Worm (Caenorhabditis elegans) whole organism, young adult: ENCODE results near the gene mut-15.
A peak's percentile ranks its signal among the peaks of the same experiment; 100 is the strongest.

Experiments
- C06A6.2 ChIP-seq: fragments of 200-800 bp; sonication (Bioruptor generic); conservative IDR thresholded peaks from 2 replicates; pipeline ENCODE4 v1.3.6; 2022; ENCODE audit warnings: missing genetic modification characterization, missing compliant biosample characterization
- Y53F4B.3 ChIP-seq: fragments of 200-800 bp; sonication (Bioruptor generic); IDR thresholded peaks from 2 replicates; pipeline ENCODE4 v1.3.6; 2022; ENCODE audit warnings: missing genetic modification reagents, missing genetic modification characterization, missing compliant biosample characterization
- Y95B8A.8 ChIP-seq: fragments of 200-800 bp; sonication (Bioruptor generic); IDR thresholded peaks from 2 replicates; pipeline ENCODE4 v1.3.6; 2022; ENCODE audit warnings: missing genetic modification reagents, missing genetic modification characterization, missing compliant biosample characterization
- cebp-1 ChIP-seq, 2 experiments: fragments of 200-800 bp in 1 of 2; sonication (Bioruptor generic) in 1 of 2; sonication (generic microtip) in 1 of 2; IDR thresholded peaks in 1 of 2; optimal IDR thresholded peaks in 1 of 2; 2 replicates each; pipeline versions ENCODE4 v1.3.6 to Lab custom; 2017 to 2022; ENCODE audit warnings: missing compliant biosample characterization in 2 of 2, missing genetic modification characterization in 2 of 2, mild to moderate bottlenecking in 1 of 2, missing genetic modification reagents in 1 of 2, moderate library complexity in 1 of 2
- hlh-12 ChIP-seq: sonication (generic microtip); optimal IDR thresholded peaks from 2 replicates; lab custom pipeline; 2016; ENCODE audit warnings: missing genetic modification characterization, missing compliant biosample characterization

Gene mut-15

ce11 chrV:15052368-15052767 lies 50.0 kb downstream of the mut-15 start, which contains the start of the genes fbxa-82 and C25D7.5:
Gene fbxa-82 (minus strand): TSS chrV:15052530.
Gene C25D7.5 (plus strand): TSS chrV:15052650.
- TF ChIP-seq Y53F4B.3 (GFP tag; lab: Robert Waterston, UW) = no peak
- no peak for TF ChIP-seq Y95B8A.8
- no peak for TF ChIP-seq C06A6.2
- no peak for TF ChIP-seq hlh-12
- 0 out of 2 replicates have a peak, but pooled peaks have one; percentile 26 for TF ChIP-seq cebp-1 (GFP tag; IDR thresholded peaks at IDR 0.05; lab: Robert Waterston, UW)
- TF ChIP-seq cebp-1 (tag; optimal IDR thresholded peaks at IDR 0.05; lab: Kevin White, UChicago) = no peak
